Worm (Caenorhabditis elegans): ENCODE data around the gene Y39G8C.2.

Y39G8C.2 gene

DNA sequence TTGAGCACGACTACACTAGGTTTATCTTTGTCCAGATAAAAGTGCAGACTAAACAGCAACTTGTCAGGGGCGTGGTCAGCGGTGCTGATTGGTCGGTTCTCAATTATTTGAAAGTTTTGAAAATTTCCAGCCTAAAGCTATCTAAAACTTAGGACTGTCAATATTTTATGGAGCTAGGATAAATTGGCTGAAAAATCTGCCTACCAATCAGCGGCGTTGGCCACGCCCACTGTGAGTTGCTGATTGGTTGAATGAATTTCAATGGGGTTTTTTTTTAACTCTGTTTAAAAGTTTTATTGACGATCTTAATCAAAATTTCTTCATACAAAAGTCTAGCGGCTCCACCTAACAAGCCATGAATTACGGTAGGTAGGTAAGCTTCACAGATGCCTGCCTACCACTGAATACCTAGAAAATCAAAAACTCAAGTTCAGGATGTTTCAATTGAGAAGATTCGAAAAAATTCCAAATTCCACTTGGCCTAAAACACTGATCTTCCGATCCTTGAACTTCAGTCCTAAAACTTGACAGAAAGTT lies 51.4 kb downstream of the Y39G8C.2 start:
- TF ChIP-seq efl-1 (optimal IDR thresholded peaks at IDR 0.05) (no peak), efl-1 (GFP tag; optimal IDR thresholded peaks at IDR 0.05 in 1 of 2) (peak in 1 of 2 experiments; percentile 63), lsy-2 (tag; optimal IDR thresholded peaks at IDR 0.05) (no peak)
